Worm (Caenorhabditis elegans) whole organism, L2 larva: ENCODE results near the gene F20D6.1.

Experiments used
- C34F6.9 ChIP-seq: fragments of 150-350 bp; optimal IDR thresholded peaks from 2 replicates; lab custom pipeline; 2014; ENCODE audit warnings: missing biosample characterization, missing genetic modification characterization
- F13H6.1 ChIP-seq: sonication (generic microtip); optimal IDR thresholded peaks from 2 replicates; lab custom pipeline; 2016; ENCODE audit warnings: missing genetic modification characterization, missing compliant biosample characterization
- R02D3.7 ChIP-seq: fragments of 150-350 bp; optimal IDR thresholded peaks from 2 replicates; lab custom pipeline; 2014; ENCODE audit warnings: missing biosample characterization, missing genetic modification characterization
- Y55F3AM.14 ChIP-seq: fragments of 200-800 bp; sonication (Bioruptor generic); optimal IDR thresholded peaks from 2 replicates; lab custom pipeline; 2018; ENCODE audit warnings: mild to moderate bottlenecking, missing genetic modification characterization, missing compliant biosample characterization
- ZK546.5 ChIP-seq: sonication (generic microtip); optimal IDR thresholded peaks from 2 replicates; lab custom pipeline; 2017; ENCODE audit warnings: missing biosample characterization, missing genetic modification characterization
- aly-2 ChIP-seq: fragments of 150-350 bp; optimal IDR thresholded peaks from 2 replicates; lab custom pipeline; 2014; ENCODE audit warnings: missing biosample characterization, missing genetic modification characterization
- ama-1 ChIP-seq: fragments of 150-350 bp; optimal IDR thresholded peaks from 2 replicates; lab custom pipeline; 2018; ENCODE audit warnings: inconsistent platforms
- blmp-1 ChIP-seq: sonication (generic microtip); optimal IDR thresholded peaks from 2 replicates; lab custom pipeline; 2017; ENCODE audit warnings: missing genetic modification characterization, mild to moderate bottlenecking, missing compliant biosample characterization, antibody characterized with exemption, moderate library complexity; ENCODE audit not compliant: insufficient read depth
- ceh-16 ChIP-seq: fragments of 150-350 bp; optimal IDR thresholded peaks from 2 replicates; lab custom pipeline; 2014; ENCODE audit warnings: missing biosample characterization, missing genetic modification characterization
- ceh-82 ChIP-seq: fragments of 150-350 bp; optimal IDR thresholded peaks from 2 replicates; lab custom pipeline; 2014; ENCODE audit warnings: missing biosample characterization, missing genetic modification characterization
- crh-2 ChIP-seq: sonication (generic microtip); optimal IDR thresholded peaks from 2 replicates; lab custom pipeline; 2017; ENCODE audit warnings: missing biosample characterization, missing genetic modification characterization
- egl-27 ChIP-seq: sonication (generic microtip); optimal IDR thresholded peaks from 3 replicates; lab custom pipeline; 2017; ENCODE audit warnings: missing biosample characterization, missing genetic modification reagents, missing genetic modification characterization
- elt-1 ChIP-seq: fragments of 150-350 bp; optimal IDR thresholded peaks from 2 replicates; lab custom pipeline; 2014; ENCODE audit warnings: missing biosample characterization, missing genetic modification characterization
- elt-3 ChIP-seq: sonication (generic microtip); optimal IDR thresholded peaks from 2 replicates; lab custom pipeline; 2017; ENCODE audit warnings: missing biosample characterization, missing genetic modification characterization
- fos-1 ChIP-seq: fragments of 150-350 bp; optimal IDR thresholded peaks from 2 replicates; lab custom pipeline; 2014; ENCODE audit warnings: missing biosample characterization, missing genetic modification characterization
- lin-11 ChIP-seq: fragments of 150-350 bp; sonication (generic microtip); optimal IDR thresholded peaks from 2 replicates; lab custom pipeline; 2014; ENCODE audit warnings: missing biosample characterization, missing genetic modification characterization, inconsistent platforms, mixed read lengths
- lin-13 ChIP-seq: fragments of 150-350 bp; optimal IDR thresholded peaks from 2 replicates; lab custom pipeline; 2014; ENCODE audit warnings: missing biosample characterization, missing genetic modification reagents, missing genetic modification characterization
- lin-39 ChIP-seq: fragments of 150-350 bp; optimal IDR thresholded peaks from 2 replicates; lab custom pipeline; 2014; ENCODE audit warnings: missing biosample characterization, missing genetic modification reagents, missing genetic modification characterization
- mab-5 ChIP-seq: fragments of 150-350 bp; optimal IDR thresholded peaks from 2 replicates; lab custom pipeline; 2014; ENCODE audit warnings: missing biosample characterization, missing genetic modification characterization
- mdl-1 ChIP-seq, 2 experiments: fragments of 150-350 bp in 1 of 2; sonication (generic microtip) in 1 of 2; optimal IDR thresholded peaks; 2 replicates each; lab custom pipeline; 2017; ENCODE audit warnings: missing biosample characterization in 2 of 2, missing genetic modification characterization in 2 of 2
- nhr-10 ChIP-seq: sonication (generic microtip); optimal IDR thresholded peaks from 2 replicates; lab custom pipeline; 2017; ENCODE audit warnings: missing biosample characterization, missing genetic modification characterization
- nhr-21 ChIP-seq: fragments of 150-350 bp; optimal IDR thresholded peaks from 2 replicates; lab custom pipeline; 2014; ENCODE audit warnings: missing biosample characterization, missing genetic modification characterization
- nhr-23 ChIP-seq: fragments of 150-350 bp; optimal IDR thresholded peaks from 2 replicates; lab custom pipeline; 2014; ENCODE audit warnings: missing biosample characterization, missing genetic modification reagents, missing genetic modification characterization
- nhr-25 ChIP-seq: fragments of 150-350 bp; sonication (generic microtip); optimal IDR thresholded peaks from 3 replicates; lab custom pipeline; 2014; ENCODE audit warnings: missing biosample characterization, missing genetic modification characterization
- nhr-77 ChIP-seq: fragments of 150-350 bp; optimal IDR thresholded peaks from 2 replicates; lab custom pipeline; 2014; ENCODE audit warnings: missing biosample characterization, missing genetic modification characterization
- peb-1 ChIP-seq: fragments of 150-350 bp; optimal IDR thresholded peaks from 2 replicates; lab custom pipeline; 2014; ENCODE audit warnings: missing biosample characterization, missing genetic modification characterization
- skn-1 ChIP-seq: sonication (generic microtip); optimal IDR thresholded peaks from 2 replicates; lab custom pipeline; 2017; ENCODE audit warnings: missing biosample characterization, missing genetic modification characterization
- sma-9 ChIP-seq, 2 experiments: fragments of 150-350 bp in 1 of 2; sonication (generic microtip) in 1 of 2; optimal IDR thresholded peaks; 2 replicates each; lab custom pipeline; 2014 to 2016; ENCODE audit warnings: missing genetic modification characterization in 2 of 2, mild to moderate bottlenecking in 1 of 2, missing biosample characterization in 1 of 2, missing compliant biosample characterization in 1 of 2, missing genetic modification reagents in 1 of 2, moderate library complexity in 1 of 2
- unc-55 ChIP-seq: fragments of 150-350 bp; sonication (generic microtip); optimal IDR thresholded peaks from 3 replicates; lab custom pipeline; 2014; ENCODE audit warnings: missing biosample characterization, missing genetic modification reagents, missing genetic modification characterization
- unc-62 ChIP-seq: fragments of 150-350 bp; optimal IDR thresholded peaks from 2 replicates; lab custom pipeline; 2014; ENCODE audit warnings: missing biosample characterization, missing genetic modification reagents, missing genetic modification characterization
- zag-1 ChIP-seq: fragments of 150-350 bp; optimal IDR thresholded peaks from 2 replicates; lab custom pipeline; 2014; ENCODE audit warnings: missing biosample characterization, missing genetic modification characterization
- ztf-1 ChIP-seq: fragments of 200-800 bp; sonication (Bioruptor generic); conservative IDR thresholded peaks from 2 replicates; pipeline ENCODE4 v1.3.6; 2022; ENCODE audit warnings: missing genetic modification characterization, missing compliant biosample characterization
- ztf-11 ChIP-seq: sonication (generic microtip); optimal IDR thresholded peaks from 2 replicates; lab custom pipeline; 2017; ENCODE audit warnings: missing biosample characterization, missing genetic modification characterization
- ztf-4 ChIP-seq: fragments of 150-350 bp; optimal IDR thresholded peaks from 2 replicates; lab custom pipeline; 2014; ENCODE audit warnings: missing biosample characterization, missing genetic modification characterization

F20D6.1 gene

DNA sequence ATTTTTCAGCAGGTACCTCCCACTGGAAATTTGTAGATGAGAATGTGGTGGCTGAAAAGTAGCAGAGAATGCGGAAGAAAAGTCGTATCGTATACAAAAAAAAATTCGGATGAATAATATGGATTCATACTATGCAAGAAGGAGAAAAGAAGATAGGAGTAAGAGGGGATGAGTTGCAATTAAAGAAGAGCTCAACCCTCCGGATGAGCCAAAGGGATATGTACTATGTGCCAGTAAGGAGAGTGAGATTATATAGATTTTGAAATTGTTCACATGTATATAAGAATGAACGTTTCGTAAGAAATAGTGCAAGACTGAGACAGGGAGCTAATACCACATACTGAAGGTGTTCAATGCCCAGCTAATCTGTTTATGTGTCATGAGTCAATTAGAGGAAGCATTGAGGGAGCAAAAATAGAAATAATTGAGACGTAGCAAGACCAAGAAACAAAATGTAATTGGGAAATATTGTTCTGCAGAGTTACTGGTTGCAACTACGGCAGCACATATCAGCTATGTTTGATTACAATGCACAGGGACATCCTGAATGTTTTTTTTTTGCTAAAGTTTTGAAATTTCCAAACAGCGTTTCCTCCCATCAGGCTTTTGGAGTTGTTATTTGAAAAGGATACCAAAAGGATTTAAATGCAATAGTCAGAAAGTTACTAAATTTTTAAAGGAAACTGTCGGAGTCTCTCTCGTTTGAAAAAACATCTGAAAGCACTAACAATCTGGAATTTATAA lies 22.1 kb upstream of the F20D6.1 start, which contains the start of gene F20D6.8:
Gene F20D6.8, minus strand, starts transcription at position 51 of the 744 bp plus-strand sequence.
- TF ChIP-seq sma-9 (GFP tag; optimal IDR thresholded peaks at IDR 0.05; lab: Kevin White, UChicago) (no peak), sma-9 (tag; optimal IDR thresholded peaks at IDR 0.05; lab: Kevin White, UChicago) (no peak), blmp-1 (tag; lab: Kevin White, UChicago) (no peak)

DNA sequence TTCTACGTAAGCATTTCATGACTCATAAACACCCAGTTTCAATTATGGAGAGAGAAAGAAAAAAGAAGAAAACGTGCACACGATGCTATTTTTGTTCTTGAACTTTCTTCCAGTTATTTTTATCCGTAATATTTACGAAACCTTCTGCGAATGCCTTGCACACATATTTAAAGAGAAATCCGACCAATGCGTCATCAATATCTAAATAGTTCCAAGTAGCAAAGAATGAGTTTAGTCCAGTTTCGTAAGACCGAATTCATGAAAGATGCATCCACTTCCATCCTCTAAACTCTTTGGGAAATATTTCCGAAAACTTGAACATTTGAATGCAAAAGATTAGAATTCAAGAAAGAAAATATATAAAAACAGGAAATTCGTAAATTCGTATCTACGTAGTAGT lies 21.4 kb upstream of the F20D6.1 start:
- TF ChIP-seq lin-39 (tag; lab: Kevin White, UChicago) (no peak), mdl-1 (tag; optimal IDR thresholded peaks at IDR 0.05; lab: Kevin White, UChicago) (no peak), ceh-82 (tag; lab: Kevin White, UChicago) (no peak), unc-55 (peak; percentile 56)
- TF ChIP-seq, all 48 proteins: peak for 1

DNA sequence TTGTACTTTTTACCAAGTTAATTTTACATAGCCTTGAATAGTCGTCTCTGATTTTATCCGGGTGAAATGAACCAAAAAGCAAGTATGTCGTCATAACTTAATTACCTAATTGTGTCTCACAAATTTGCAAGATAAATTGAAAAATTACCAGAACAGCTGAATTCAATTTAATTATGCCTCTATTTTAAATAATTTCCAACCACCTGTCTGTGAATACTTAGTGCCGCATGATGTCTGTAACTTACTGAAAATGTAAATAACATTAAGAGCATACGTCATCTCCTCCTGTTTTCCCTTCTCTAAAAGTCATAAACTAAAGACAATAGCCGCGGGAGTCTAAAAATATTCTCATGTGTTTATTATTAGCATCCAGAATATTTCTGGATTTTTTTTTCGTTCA lies 20.2 kb upstream of the F20D6.1 start:
- TF ChIP-seq ztf-1 (no peak), nhr-23 (tag; lab: Kevin White, UChicago) (no peak), aly-2 (tag; lab: Kevin White, UChicago) (no peak), elt-3 (tag; lab: Kevin White, UChicago) (no peak), peb-1 (no peak), zag-1 (no peak), unc-62 (no peak), skn-1 (tag; lab: Kevin White, UChicago) (no peak), elt-1 (tag; lab: Kevin White, UChicago) (no peak), ztf-11 (tag; lab: Kevin White, UChicago) (no peak), Y55F3AM.14 (GFP tag; lab: Kevin White, UChicago) (no peak), egl-27 (tag; lab: Kevin White, UChicago) (no peak), lin-11 (no peak), nhr-77 (tag; lab: Kevin White, UChicago) (no peak)

DNA sequence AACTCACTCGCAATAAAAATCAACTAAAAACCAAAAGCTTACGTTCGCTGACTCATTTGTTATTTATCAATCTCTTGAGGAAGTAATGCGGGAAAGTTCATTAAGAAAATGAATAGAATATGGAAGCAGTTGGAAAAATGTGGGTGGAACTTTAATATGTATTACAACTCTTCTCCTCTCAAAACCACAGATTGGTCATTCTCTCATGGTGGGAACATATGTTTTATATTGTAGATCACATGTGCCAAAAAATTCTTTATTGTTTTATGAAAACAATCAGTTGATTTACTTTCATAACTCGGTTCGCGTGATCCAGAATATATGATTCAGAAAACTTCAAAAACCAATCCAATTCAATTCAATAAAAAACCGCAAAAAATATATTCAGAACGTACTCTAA lies 18.8 kb upstream of the F20D6.1 start:
- TF ChIP-seq fos-1 (tag; lab: Kevin White, UChicago) (no peak), zag-1 (no peak), unc-55 (peak; percentile 42)

DNA sequence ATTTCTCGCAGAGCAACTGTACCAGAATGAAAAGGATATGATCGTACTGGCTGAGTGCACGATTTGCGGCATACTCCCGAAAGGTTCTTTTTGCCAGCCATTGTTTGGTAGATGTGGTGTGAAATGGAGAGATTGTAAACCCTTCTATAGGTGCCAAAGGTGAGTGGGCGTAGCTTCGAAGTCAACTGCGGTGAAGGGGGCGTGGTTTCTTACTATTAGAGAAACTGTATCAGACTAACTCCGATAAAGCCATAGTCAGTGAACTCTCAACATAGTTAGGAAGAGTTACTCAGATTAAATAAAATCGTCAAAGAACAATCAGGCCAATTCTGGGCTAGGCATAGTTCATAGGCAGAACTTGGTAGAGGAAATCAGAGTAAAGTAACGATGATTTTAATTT lies 13.2 kb upstream of the F20D6.1 start, which contains the start of gene F20D6.9:
Gene F20D6.9, minus strand, starts transcription at position 101 of the 400 bp plus-strand sequence.
- no peak for TF ChIP-seq crh-2 (tag; lab: Kevin White, UChicago)
- TF ChIP-seq nhr-77 (tag; lab: Kevin White, UChicago) = no peak

DNA sequence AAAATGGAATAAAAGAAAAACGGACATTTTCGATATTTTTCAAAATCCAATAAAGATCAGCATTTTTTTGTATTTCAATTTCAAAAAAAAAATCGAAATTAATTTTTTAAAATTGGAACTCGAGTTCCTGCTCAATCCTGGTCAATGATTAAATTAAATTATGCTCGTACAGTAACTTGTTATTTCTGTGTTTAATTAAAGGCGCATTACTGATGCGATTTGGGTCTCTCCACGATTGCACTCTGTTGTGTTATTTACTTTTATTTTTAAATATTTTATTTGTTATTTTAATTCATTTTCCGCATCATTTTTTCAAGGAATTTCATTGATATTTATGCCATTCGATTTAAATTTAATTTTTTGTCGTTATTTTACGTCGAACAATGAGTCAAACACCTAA lies 12.3 kb upstream of the F20D6.1 start:
- no peak for TF ChIP-seq ama-1 (lab: Kevin White, UChicago)
- no peak for TF ChIP-seq unc-62
- no peak for TF ChIP-seq R02D3.7 (tag; lab: Kevin White, UChicago)
- no peak for TF ChIP-seq ceh-16
- TF ChIP-seq elt-1 (tag; lab: Kevin White, UChicago) = no peak
- TF ChIP-seq ztf-11 (tag; lab: Kevin White, UChicago) = no peak
- no peak for TF ChIP-seq F13H6.1 (tag; lab: Kevin White, UChicago)
- no peak for TF ChIP-seq nhr-23 (tag; lab: Kevin White, UChicago)
- TF ChIP-seq ZK546.5 (tag; lab: Kevin White, UChicago) = no peak
- TF ChIP-seq nhr-77 (tag; lab: Kevin White, UChicago) = no peak
- TF ChIP-seq lin-11 = no peak

DNA sequence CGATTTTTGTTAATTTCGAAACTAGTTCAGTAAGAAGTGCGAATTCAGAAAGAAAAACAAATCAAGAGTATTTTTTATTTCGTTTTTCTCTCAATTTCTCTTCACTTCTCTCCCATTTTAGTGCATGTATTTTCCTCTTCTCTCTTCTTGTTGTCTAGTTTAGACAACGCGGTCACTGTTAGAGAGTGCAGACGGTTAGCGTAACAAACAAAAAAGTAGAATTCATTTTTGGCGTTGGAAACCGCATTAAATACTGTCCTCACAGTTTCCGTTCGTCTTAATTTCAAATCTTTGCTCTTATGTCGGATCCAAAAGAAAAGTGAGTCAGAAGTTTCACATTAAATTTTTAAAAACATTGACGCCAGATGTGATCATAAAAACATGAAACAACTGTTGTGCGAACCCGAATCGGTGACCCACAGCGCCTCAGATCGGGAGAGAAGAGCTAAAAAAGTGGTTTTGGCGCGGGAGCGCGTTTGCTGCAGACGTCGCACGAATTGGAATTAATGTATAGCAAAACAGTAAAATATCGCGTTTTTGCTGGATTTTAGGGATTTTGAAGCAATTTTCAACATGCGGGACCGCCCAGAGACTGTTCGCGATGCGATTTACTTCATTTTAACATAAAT lies 11.5 kb upstream of the F20D6.1 start, which contains the start of gene srp-7:
Gene srp-7, plus strand, starts transcription at position 213 of the 629 bp plus-strand sequence.
- TF ChIP-seq unc-55 (peak; percentile 19), Y55F3AM.14 (GFP tag; lab: Kevin White, UChicago) (no peak), fos-1 (tag; lab: Kevin White, UChicago) (peak; percentile 21), unc-62 (no peak), nhr-25 (tag; lab: Kevin White, UChicago) (no peak), lin-13 (GFP tag; lab: Kevin White, UChicago) (no peak), nhr-10 (tag; lab: Kevin White, UChicago) (no peak), ama-1 (lab: Kevin White, UChicago) (peak; percentile 29), nhr-21 (tag; lab: Kevin White, UChicago) (no peak), ZK546.5 (tag; lab: Kevin White, UChicago) (no peak), elt-3 (tag; lab: Kevin White, UChicago) (no peak), crh-2 (tag; lab: Kevin White, UChicago) (peak; percentile 50), ztf-4 (tag; lab: Kevin White, UChicago) (no peak), ceh-16 (no peak), C34F6.9 (tag; lab: Kevin White, UChicago) (peak; percentile 51), mdl-1 (tag; optimal IDR thresholded peaks at IDR 0.05; lab: Kevin White, UChicago) (no peak), mab-5 (tag; lab: Kevin White, UChicago) (no peak), lin-11 (no peak)
- TF ChIP-seq, all 48 proteins: peak for 5
